Fruit fly (Drosophila melanogaster): ENCODE measurements around the gene Tdrd3.

The Tdrd3 gene

DNA sequence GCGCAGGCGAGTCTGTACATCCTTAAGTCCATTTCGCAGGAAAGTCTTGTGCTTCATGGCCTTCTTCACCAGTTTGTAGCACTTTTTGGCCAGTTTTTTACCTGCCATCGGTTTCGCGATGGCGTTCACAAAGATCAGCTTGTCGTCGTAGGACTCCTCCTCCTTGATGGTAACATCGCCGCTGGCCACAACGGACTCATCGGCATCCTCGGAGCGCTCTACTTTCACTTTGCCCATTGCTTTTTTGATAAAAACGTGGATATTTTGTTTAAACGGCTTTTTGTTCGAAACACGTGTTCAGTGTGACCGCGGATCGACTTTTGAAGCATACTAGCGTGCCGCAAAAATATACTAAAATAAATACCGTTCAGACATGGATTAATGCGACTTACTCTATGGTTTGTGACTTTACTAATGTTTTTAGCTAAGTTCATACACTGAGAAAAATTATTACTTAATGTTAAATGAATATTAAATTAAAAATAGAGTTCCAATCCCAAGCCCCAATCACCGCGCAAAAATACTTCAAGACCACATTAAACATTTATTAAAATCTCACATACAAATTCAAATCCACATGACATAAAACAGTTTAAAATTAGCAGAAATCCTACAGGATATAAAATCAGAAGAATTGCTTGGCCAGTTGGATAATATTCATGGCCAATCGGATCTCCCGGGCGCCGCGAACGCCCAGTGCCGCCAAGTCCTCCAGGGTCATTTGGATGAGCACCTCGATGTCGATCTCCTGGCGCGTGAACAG is 15.4 kb downstream of the Tdrd3 start, which contains the start of gene NHP2 (continued):
- TF ChIP-seq croc (GFP tag; conservative IDR thresholded peaks at IDR 0.05) (no peak), slou (GFP tag; optimal IDR thresholded peaks at IDR 0.05) (peak; percentile 66), CG1024 (GFP tag; IDR thresholded peaks at IDR 0.05) (peak; percentile 71), Mad (GFP tag; optimal IDR thresholded peaks at IDR 0.05) (peak; percentile 56), YL-1 (GFP tag; optimal IDR thresholded peaks at IDR 0.05) (peak; percentile 95), btn (GFP tag; optimal IDR thresholded peaks at IDR 0.05) (no peak), CG8290 (GFP tag; optimal IDR thresholded peaks at IDR 0.05) (peak; percentile 84), CG8290 (tag; optimal IDR thresholded peaks at IDR 0.05) (peak in 1 of 2 experiments; percentile 33), Side (GFP tag; optimal IDR thresholded peaks at IDR 0.05) (peak; percentile 30)

DNA sequence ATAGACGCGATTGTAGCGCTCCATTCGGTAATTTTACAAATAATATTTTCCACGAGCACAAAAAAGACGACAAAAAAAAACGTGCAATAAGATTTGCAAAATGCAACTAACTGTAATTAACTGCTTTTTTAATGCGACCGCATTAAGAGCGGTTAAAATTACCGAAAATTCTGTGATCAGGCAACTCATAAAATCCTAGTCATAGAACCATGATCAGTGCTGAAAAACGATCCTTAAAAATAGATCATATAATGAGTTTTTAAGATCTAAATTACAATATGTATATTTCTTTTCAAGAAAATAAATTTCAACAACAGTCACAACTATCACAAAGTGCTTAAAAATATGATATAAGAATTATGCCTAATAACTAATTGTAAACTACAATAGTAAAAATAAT is 16.6 kb downstream of the Tdrd3 start, which contains the start of gene gnu:
Gene gnu (minus strand): TSS at position 125 of the 400 bp plus-strand sequence.
- no peak for TF ChIP-seq Nf-YC (tag; optimal IDR thresholded peaks at IDR 0.05)
- no peak for TF ChIP-seq CG13894 (tag; optimal IDR thresholded peaks at IDR 0.05)
- peak; percentile 75 for TF ChIP-seq zen (tag; optimal IDR thresholded peaks at IDR 0.05)
- TF ChIP-seq gfzf (GFP tag; optimal IDR thresholded peaks at IDR 0.05) = peak; percentile 39
- TF ChIP-seq HHEX (GFP tag; optimal IDR thresholded peaks at IDR 0.05) = no peak
- TF ChIP-seq D19A (tag; optimal IDR thresholded peaks at IDR 0.05) = no peak
- peak; percentile 63 for TF ChIP-seq CG10267 (tag; optimal IDR thresholded peaks at IDR 0.05)
- TF ChIP-seq pb (GFP tag; optimal IDR thresholded peaks at IDR 0.05) = no peak
- TF ChIP-seq ac (GFP tag; optimal IDR thresholded peaks at IDR 0.05) = no peak
- TF ChIP-seq CG13123 (GFP tag; optimal IDR thresholded peaks at IDR 0.05) = no peak
- no peak for TF ChIP-seq zf30C (GFP tag; optimal IDR thresholded peaks at IDR 0.05)
- no peak for TF ChIP-seq pum (GFP tag; optimal IDR thresholded peaks at IDR 0.05)
- TF ChIP-seq repo (GFP tag; optimal IDR thresholded peaks at IDR 0.05) = no peak
- TF ChIP-seq CG10147 (GFP tag; optimal IDR thresholded peaks at IDR 0.05) = no peak
- no peak for TF ChIP-seq Optix (GFP tag; IDR thresholded peaks at IDR 0.05)
- no peak for TF ChIP-seq CG32532 (GFP tag; IDR thresholded peaks at IDR 0.05)
- peak; percentile 76 for TF ChIP-seq Elba2 (GFP tag; optimal IDR thresholded peaks at IDR 0.05)
- TF ChIP-seq ab (GFP tag; optimal IDR thresholded peaks at IDR 0.05) = no peak
- no peak for TF ChIP-seq CTCF (GFP tag; optimal IDR thresholded peaks at IDR 0.05)
- peak; percentile 89 for TF ChIP-seq stwl (tag; optimal IDR thresholded peaks at IDR 0.05)
- TF ChIP-seq Doc2 (GFP tag; IDR thresholded peaks at IDR 0.05) = no peak

DNA sequence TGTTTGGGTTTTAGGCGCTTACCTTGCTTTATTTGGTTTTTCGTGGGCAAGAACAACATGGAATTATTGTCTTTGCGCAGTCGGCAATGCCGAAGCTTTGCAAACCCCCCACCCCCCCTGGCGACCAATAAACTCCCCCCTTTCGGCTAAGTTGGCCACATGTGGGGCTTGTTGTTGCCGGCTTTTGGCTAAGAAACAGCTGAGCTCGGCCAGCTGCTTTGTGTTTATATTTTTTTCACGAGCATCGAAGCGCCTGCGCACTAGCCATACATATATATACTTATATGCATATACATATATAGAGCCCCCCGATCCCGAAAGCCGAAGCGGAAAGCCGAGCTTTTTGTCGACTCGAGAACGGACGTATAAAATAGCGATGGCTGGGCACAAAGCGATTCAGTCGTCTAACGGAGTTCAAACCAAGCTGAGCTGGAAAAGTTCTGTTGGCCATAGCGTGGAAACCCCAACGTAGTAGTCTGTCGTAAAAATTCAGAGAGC is 18.2 kb downstream of the Tdrd3 start, which contains the start of gene CG17839:
Gene CG17839 (plus strand): TSS at position 413 of the 498 bp plus-strand sequence.
- TF ChIP-seq CG18599 (GFP tag; optimal IDR thresholded peaks at IDR 0.05) (peak; percentile 26), CG15269 (tag; optimal IDR thresholded peaks at IDR 0.05) (peak; percentile 31), Atf3 (GFP tag; optimal IDR thresholded peaks at IDR 0.05) (no peak), CG10543 (GFP tag; optimal IDR thresholded peaks at IDR 0.05) (peak; percentile 83), CG15514 (GFP tag; optimal IDR thresholded peaks at IDR 0.05) (peak; percentile 43), cwo (GFP tag; optimal IDR thresholded peaks at IDR 0.05) (peak; percentile 28), unc-4 (GFP tag; IDR thresholded peaks at IDR 0.05; ENCODE audit: partially characterized antibody) (0 out of 2 replicates have a peak, but pooled peaks have one; percentile 40), CG3847 (GFP tag; IDR thresholded peaks at IDR 0.05) (peak; percentile 11; the same call in 1 of the 2 replicates), CG6175 (GFP tag; IDR thresholded peaks at IDR 0.05) (peak; percentile 62; the same call in 2 of the 3 replicates), Nf-YB (GFP tag; optimal IDR thresholded peaks at IDR 0.05) (no peak), Hand (GFP tag; optimal IDR thresholded peaks at IDR 0.05) (no peak), onecut (GFP tag; IDR thresholded peaks at IDR 0.05) (peak; percentile 26; the same call in 1 of the 2 replicates), Adf1 (GFP tag; IDR thresholded peaks at IDR 0.05) (peak; percentile 83), Bgb (GFP tag; IDR thresholded peaks at IDR 0.05; ENCODE audit: partially characterized antibody) (no peak), Fer3 (tag; optimal IDR thresholded peaks at IDR 0.05) (peak; percentile 4), hth (optimal IDR thresholded peaks at IDR 0.05) (no peak), CG33557 (GFP tag; optimal IDR thresholded peaks at IDR 0.05) (no peak), B-H2 (GFP tag; optimal IDR thresholded peaks at IDR 0.05) (peak; percentile 48), ATbp (GFP tag; optimal IDR thresholded peaks at IDR 0.05) (peak; percentile 9)
